Worm (Caenorhabditis elegans): ENCODE data around the gene grd-16.

- TF ChIP-seq B0310.2 (tag; optimal IDR thresholded peaks at IDR 0.05) = no peak
- TF ChIP-seq aly-1 (tag; optimal IDR thresholded peaks at IDR 0.05) = no peak
- TF ChIP-seq ama-1 (optimal IDR thresholded peaks at IDR 0.05) = no peak
- TF ChIP-seq hmbx-1 (tag; optimal IDR thresholded peaks at IDR 0.05) = no peak
- TF ChIP-seq F13C5.2 (tag; optimal IDR thresholded peaks at IDR 0.05) = no peak
- TF ChIP-seq sea-1 (GFP tag; conservative IDR thresholded peaks at IDR 0.05) = no peak
- no peak for TF ChIP-seq tbx-11 (GFP tag; IDR thresholded peaks at IDR 0.05)
- no peak for TF ChIP-seq flt-1 (GFP tag; IDR thresholded peaks at IDR 0.05)
- TF ChIP-seq pes-1 (GFP tag; IDR thresholded peaks at IDR 0.05) = no peak
Measured at ce11 chrIV:2467378-2467777, 9.1 kb upstream of the grd-16 start, which contains the start of gene ilys-2.

All from whole organism, early embryonic.